Worm (Caenorhabditis elegans) whole organism, L4 larva: ENCODE data around the gene F13A7.1.

ENCODE experiments used
- aha-1 ChIP-seq: fragments of 150-350 bp; peaks from one replicate; lab custom pipeline; 2014; ENCODE audit warnings: missing biosample characterization, missing genetic modification characterization
- arid-1 ChIP-seq: fragments of 200-800 bp; sonication (Bioruptor generic); conservative IDR thresholded peaks from 2 replicates; pipeline ENCODE4 v1.3.6; 2022; ENCODE audit warnings: missing genetic modification reagents, missing genetic modification characterization, missing compliant biosample characterization
- ceh-62 ChIP-seq: sonication (generic microtip); optimal IDR thresholded peaks from 2 replicates; lab custom pipeline; 2017; ENCODE audit warnings: missing biosample characterization, missing genetic modification characterization
- ceh-82 ChIP-seq: sonication (generic microtip); optimal IDR thresholded peaks from 2 replicates; lab custom pipeline; 2017; ENCODE audit warnings: missing biosample characterization, missing genetic modification characterization
- ces-1 ChIP-seq: fragments of 150-350 bp; sonication (generic microtip); optimal IDR thresholded peaks from 4 replicates; lab custom pipeline; 2014; ENCODE audit warnings: missing biosample characterization, missing genetic modification reagents, missing genetic modification characterization
- daf-16 ChIP-seq, 3 experiments: sonication (generic microtip); optimal IDR thresholded peaks; 2 replicates each; lab custom pipeline; 2016 to 2017; ENCODE audit warnings: missing genetic modification characterization in 3 of 3, missing genetic modification reagents in 3 of 3, mild to moderate bottlenecking in 2 of 3, missing compliant biosample characterization in 2 of 3, missing biosample characterization in 1 of 3, moderate library complexity in 1 of 3
- dmd-6 ChIP-seq: fragments of 200-800 bp; sonication (Bioruptor generic); IDR thresholded peaks from 2 replicates; pipeline ENCODE4 v1.3.6; 2022; ENCODE audit warnings: missing genetic modification reagents, missing genetic modification characterization, missing compliant biosample characterization
- dmd-8 ChIP-seq: fragments of 200-800 bp; sonication (Bioruptor generic); IDR thresholded peaks from 2 replicates; pipeline ENCODE4 v1.3.6; 2022; ENCODE audit warnings: missing genetic modification characterization, missing compliant biosample characterization
- duxl-1 ChIP-seq: sonication (generic microtip); optimal IDR thresholded peaks from 2 replicates; lab custom pipeline; 2016; ENCODE audit warnings: mild to moderate bottlenecking, missing genetic modification characterization, moderate library complexity, missing compliant biosample characterization; ENCODE audit not compliant: poor library complexity
- dve-1 ChIP-seq: sonication (generic microtip); optimal IDR thresholded peaks from 2 replicates; lab custom pipeline; 2017; ENCODE audit warnings: antibody characterized with exemption, mild to moderate bottlenecking, missing genetic modification characterization, missing compliant biosample characterization; ENCODE audit not compliant: insufficient read depth
- fkh-10 ChIP-seq: fragments of 150-350 bp; optimal IDR thresholded peaks from 2 replicates; lab custom pipeline; 2014; ENCODE audit warnings: missing biosample characterization, missing genetic modification reagents, missing genetic modification characterization
- hlh-11 ChIP-seq: fragments of 200-800 bp; sonication (Bioruptor generic); optimal IDR thresholded peaks from 2 replicates; lab custom pipeline; 2018; ENCODE audit warnings: mild to moderate bottlenecking, missing genetic modification characterization, missing compliant biosample characterization
- hlh-30 ChIP-seq: sonication (generic microtip); optimal IDR thresholded peaks from 2 replicates; lab custom pipeline; 2017; ENCODE audit warnings: antibody characterized with exemption, mild to moderate bottlenecking, missing genetic modification characterization, missing compliant biosample characterization; ENCODE audit not compliant: insufficient read depth
- hmg-1.1 ChIP-seq: fragments of 200-800 bp; sonication (Bioruptor generic); IDR thresholded peaks from 2 replicates; pipeline ENCODE4 v1.3.6; 2022; ENCODE audit warnings: missing genetic modification reagents, missing genetic modification characterization, missing compliant biosample characterization
- lim-7 ChIP-seq: fragments of 200-800 bp; sonication (Bioruptor generic); IDR thresholded peaks from 2 replicates; pipeline ENCODE4 v1.3.6; 2022; ENCODE audit warnings: missing genetic modification characterization, missing compliant biosample characterization
- lin-1 ChIP-seq: fragments of 200-800 bp; sonication (Bioruptor generic); IDR thresholded peaks from 2 replicates; pipeline ENCODE4 v1.3.6; 2022; ENCODE audit warnings: missing genetic modification reagents, missing genetic modification characterization, missing compliant biosample characterization
- lin-13 ChIP-seq: fragments of 150-350 bp; optimal IDR thresholded peaks from 2 replicates; lab custom pipeline; 2014; ENCODE audit warnings: missing biosample characterization, missing genetic modification reagents, missing genetic modification characterization
- lin-15B ChIP-seq: fragments of 150-350 bp; sonication (generic microtip); optimal IDR thresholded peaks from 3 replicates; lab custom pipeline; 2014; ENCODE audit warnings: missing biosample characterization, missing genetic modification characterization
- lin-29 ChIP-seq: fragments of 200-800 bp; sonication (Bioruptor generic); IDR thresholded peaks from 2 replicates; pipeline ENCODE4 v1.3.6; 2022; ENCODE audit warnings: missing genetic modification reagents, missing genetic modification characterization, missing compliant biosample characterization
- lsy-2 ChIP-seq, 2 experiments: fragments of 150-350 bp in 1 of 2; sonication (generic microtip) in 1 of 2; optimal IDR thresholded peaks; 2 replicates each; lab custom pipeline; 2014 to 2017; ENCODE audit warnings: missing biosample characterization in 2 of 2, missing genetic modification characterization in 2 of 2
- mdl-1 ChIP-seq, 2 experiments: fragments of 150-350 bp in 1 of 2; sonication (generic microtip) in 1 of 2; optimal IDR thresholded peaks; 2 replicates each; lab custom pipeline; 2014 to 2017; ENCODE audit warnings: missing biosample characterization in 2 of 2, missing genetic modification characterization in 2 of 2
- nhr-10 ChIP-seq: fragments of 150-350 bp; optimal IDR thresholded peaks from 2 replicates; lab custom pipeline; 2014; ENCODE audit warnings: missing biosample characterization, missing genetic modification characterization
- nhr-111 ChIP-seq: fragments of 200-800 bp; sonication (Bioruptor generic); optimal IDR thresholded peaks from 2 replicates; lab custom pipeline; 2018; ENCODE audit warnings: mild to moderate bottlenecking, missing genetic modification characterization, missing compliant biosample characterization
- nhr-28 ChIP-seq: fragments of 150-350 bp; optimal IDR thresholded peaks from 2 replicates; lab custom pipeline; 2014; ENCODE audit warnings: missing biosample characterization, missing genetic modification characterization
- nhr-77 ChIP-seq: fragments of 150-350 bp; optimal IDR thresholded peaks from 2 replicates; lab custom pipeline; 2014; ENCODE audit warnings: missing biosample characterization, missing genetic modification characterization
- pqm-1 ChIP-seq: sonication (generic microtip); optimal IDR thresholded peaks from 2 replicates; lab custom pipeline; 2017; ENCODE audit warnings: missing biosample characterization, missing genetic modification characterization
- snpc-1.2 ChIP-seq: fragments of 200-800 bp; sonication (Bioruptor generic); IDR thresholded peaks from 2 replicates; pipeline ENCODE4 v1.3.6; 2022; ENCODE audit warnings: missing genetic modification reagents, missing genetic modification characterization, missing compliant biosample characterization
- tag-97 ChIP-seq: fragments of 200-800 bp; sonication (Bioruptor generic); IDR thresholded peaks from 2 replicates; pipeline ENCODE4 v1.3.6; 2022; ENCODE audit warnings: missing genetic modification characterization, missing compliant biosample characterization
- tra-1 ChIP-seq: fragments of 200-800 bp; sonication (Bioruptor generic); IDR thresholded peaks from 2 replicates; pipeline ENCODE4 v1.3.6; 2022; ENCODE audit warnings: missing genetic modification reagents, missing genetic modification characterization, missing compliant biosample characterization
- unc-62 ChIP-seq, 3 experiments: fragments of 150-350 bp in 1 of 3; sonication (generic microtip); optimal IDR thresholded peaks in 2 of 3; peaks in 1 of 3; 1 replicate in 1 of 3; 2 replicates in 2 of 3; lab custom pipeline; 2014 to 2017; ENCODE audit warnings: missing biosample characterization in 3 of 3, missing genetic modification characterization in 3 of 3, missing genetic modification reagents in 3 of 3, missing genotype in 1 of 3
- zag-1 ChIP-seq: fragments of 150-350 bp; optimal IDR thresholded peaks from 2 replicates; lab custom pipeline; 2014; ENCODE audit warnings: missing biosample characterization, missing genetic modification characterization
- zip-11 ChIP-seq: fragments of 200-800 bp; sonication (Bioruptor generic); IDR thresholded peaks from 2 replicates; pipeline ENCODE4 v1.3.6; 2022; ENCODE audit warnings: missing genetic modification characterization, missing compliant biosample characterization
- ztf-7 ChIP-seq: fragments of 150-350 bp; optimal IDR thresholded peaks from 2 replicates; lab custom pipeline; 2014; ENCODE audit warnings: missing biosample characterization, missing genetic modification characterization

F13A7.1 gene

ce11 chrV:16350775-16351378 lies 26.9 kb downstream of the F13A7.1 start (continued):
- TF ChIP-seq ceh-82 (tag; lab: Kevin White, UChicago) (no peak), ceh-62 (tag; lab: Kevin White, UChicago) (no peak), nhr-10 (tag; lab: Kevin White, UChicago) (no peak), lsy-2 (tag; optimal IDR thresholded peaks at IDR 0.05; lab: Kevin White, UChicago) (peak in 1 of 2 experiments; percentile 35), duxl-1 (tag; lab: Kevin White, UChicago) (no peak), fkh-10 (peak; percentile 62), nhr-111 (GFP tag; lab: Kevin White, UChicago) (no peak), dve-1 (tag; lab: Kevin White, UChicago) (peak; percentile 62), lim-7 (GFP tag; lab: Robert Waterston, UW) (no peak), snpc-1.2 (no peak), arid-1 (GFP tag; lab: Robert Waterston, UW) (no peak)

- TF ChIP-seq lin-15B (tag; lab: Kevin White, UChicago), result no peak
- TF ChIP-seq hmg-1.1, result no peak
- no peak for TF ChIP-seq tra-1 (GFP tag; lab: Robert Waterston, UW)
- no peak for TF ChIP-seq lin-29
- peak; percentile 60 for TF ChIP-seq aha-1 (tag; lab: Kevin White, UChicago)
- no peak for TF ChIP-seq ces-1
- no peak for TF ChIP-seq unc-62 (GFP tag; optimal IDR thresholded peaks at IDR 0.05 in 1 of 2; lab: Kevin White, UChicago)
- no peak for TF ChIP-seq unc-62 (tag; optimal IDR thresholded peaks at IDR 0.05; lab: Kevin White, UChicago)
- no peak for TF ChIP-seq tag-97 (GFP tag; lab: Robert Waterston, UW)
Observed at ce11 chrV:16350061-16350460, 27.7 kb downstream of the F13A7.1 start.

- TF ChIP-seq ztf-7 (tag; lab: Kevin White, UChicago), result no peak
- no peak for TF ChIP-seq dmd-8 (GFP tag; lab: Robert Waterston, UW)
- TF ChIP-seq aha-1 (tag; lab: Kevin White, UChicago), result peak; percentile 33
- TF ChIP-seq, all 104 proteins: peak for 1
Observed at ce11 chrV:16346406-16347108, 31.2 kb downstream of the F13A7.1 start, which contains the start of the genes W08G11.5 and W08G11.1. Gene W08G11.5 (minus strand): TSS chrV:16346506. Gene W08G11.1 (plus strand): TSS chrV:16347058.

- TF ChIP-seq zag-1 (tag; lab: Kevin White, UChicago) (no peak), nhr-28 (tag; lab: Kevin White, UChicago) (peak; percentile 54), hlh-11 (peak; percentile 63), mdl-1 (tag; optimal IDR thresholded peaks at IDR 0.05; lab: Kevin White, UChicago) (peak in 1 of 2 experiments; percentile 39), dmd-6 (GFP tag; lab: Robert Waterston, UW) (peak; percentile 74), lin-1 (GFP tag; lab: Robert Waterston, UW) (no peak), daf-16 (GFP tag; optimal IDR thresholded peaks at IDR 0.05; lab: Kevin White, UChicago) (no peak), daf-16 (tag; optimal IDR thresholded peaks at IDR 0.05; lab: Kevin White, UChicago) (peak; percentile 39), hlh-30 (tag; lab: Kevin White, UChicago) (peak; percentile 18), ceh-62 (tag; lab: Kevin White, UChicago) (no peak), dve-1 (tag; lab: Kevin White, UChicago) (peak; percentile 61), tag-97 (GFP tag; lab: Robert Waterston, UW) (no peak), hmg-1.1 (no peak), zip-11 (GFP tag; lab: Robert Waterston, UW) (no peak), nhr-77 (peak; percentile 1), pqm-1 (tag; lab: Kevin White, UChicago) (peak; percentile 46), lin-13 (GFP tag; lab: Kevin White, UChicago) (no peak)
- TF ChIP-seq, all 104 proteins: peak for 9
Observed at ce11 chrV:16342258-16342618, 35.5 kb downstream of the F13A7.1 start, which contains the start of gene nhr-193. Gene nhr-193 (plus strand): TSS chrV:16342308.
